Fruit fly (Drosophila melanogaster) whole organism, adult: ENCODE data around the gene Agxt.

Experiments
- CG11617 ChIP-seq: fragments of 200-800 bp; sonication (Bioruptor generic); optimal IDR thresholded peaks from 2 replicates; lab custom pipeline; 2017; ENCODE audit warnings: mild to moderate bottlenecking, missing biosample characterization, missing genetic modification reagents, missing genetic modification characterization
- CG12768 ChIP-seq: fragments of 200-800 bp; sonication (Bioruptor generic); optimal IDR thresholded peaks from 2 replicates; lab custom pipeline; 2017; ENCODE audit warnings: missing biosample characterization, missing genetic modification characterization, mild to moderate bottlenecking, moderate library complexity, missing genetic modification reagents
- CG14711 ChIP-seq: fragments of 200-800 bp; sonication (Bioruptor generic); optimal IDR thresholded peaks from 2 replicates; lab custom pipeline; 2018; ENCODE audit warnings: missing biosample characterization, mild to moderate bottlenecking, missing genetic modification characterization, moderate library complexity
- CG1620 ChIP-seq: fragments of 200-800 bp; sonication (Bioruptor generic); optimal IDR thresholded peaks from 2 replicates; lab custom pipeline; 2016; ENCODE audit warnings: missing biosample characterization, missing genetic modification characterization
- CG33017 ChIP-seq: fragments of 200-800 bp; sonication (Bioruptor generic); optimal IDR thresholded peaks from 2 replicates; lab custom pipeline; 2018; ENCODE audit warnings: missing biosample characterization, mild to moderate bottlenecking, missing genetic modification characterization, moderate library complexity
- CG5204 ChIP-seq: fragments of 200-800 bp; sonication (Bioruptor generic); optimal IDR thresholded peaks from 2 replicates; lab custom pipeline; 2016; ENCODE audit warnings: missing biosample characterization, missing genetic modification characterization
- CG7045 ChIP-seq: fragments of 200-800 bp; sonication (Bioruptor generic); optimal IDR thresholded peaks from 2 replicates; lab custom pipeline; 2017; ENCODE audit warnings: missing biosample characterization, mild to moderate bottlenecking, missing genetic modification characterization
- CG7101 ChIP-seq: fragments of 200-800 bp; sonication (Bioruptor generic); optimal IDR thresholded peaks from 2 replicates; lab custom pipeline; 2018; ENCODE audit warnings: missing biosample characterization, mild to moderate bottlenecking, missing genetic modification characterization, moderate library complexity
- Clk ChIP-seq: fragments of 200-800 bp; sonication (Bioruptor generic); optimal IDR thresholded peaks from 2 replicates; lab custom pipeline; 2017; ENCODE audit warnings: missing biosample characterization, missing genetic modification characterization
- Crg-1 ChIP-seq: fragments of 200-800 bp; sonication (Bioruptor generic); optimal IDR thresholded peaks from 2 replicates; lab custom pipeline; 2016; ENCODE audit warnings: missing biosample characterization, missing genetic modification characterization
- Hr96 ChIP-seq: fragments of 200-800 bp; sonication (Bioruptor generic); optimal IDR thresholded peaks from 2 replicates; lab custom pipeline; 2016; ENCODE audit warnings: missing biosample characterization, missing genetic modification characterization
- Mnt ChIP-seq: fragments of 200-800 bp; sonication (Bioruptor generic); optimal IDR thresholded peaks from 2 replicates; lab custom pipeline; 2016; ENCODE audit warnings: missing biosample characterization, mild to moderate bottlenecking, missing genetic modification characterization
- bab1 ChIP-seq: fragments of 200-800 bp; sonication (Bioruptor generic); optimal IDR thresholded peaks from 3 replicates; lab custom pipeline; 2019; ENCODE audit warnings: missing biosample characterization, mild to moderate bottlenecking, missing genetic modification characterization, moderate library complexity
- cic ChIP-seq: fragments of 200-800 bp; sonication (Bioruptor generic); optimal IDR thresholded peaks from 2 replicates; lab custom pipeline; 2017; ENCODE audit warnings: missing biosample characterization, mild to moderate bottlenecking, missing genetic modification characterization, moderate library complexity
- cnc ChIP-seq, 2 experiments: fragments of >200 bp; optimal IDR thresholded peaks; 2 replicates each; lab custom pipeline; 2017
- kay ChIP-seq: fragments of 200-800 bp; sonication (Bioruptor generic); peaks from one replicate; lab custom pipeline; 2016; ENCODE audit warnings: missing biosample characterization, missing genetic modification characterization, borderline replicate concordance
- ovo ChIP-seq: fragments of 200-800 bp; sonication (Bioruptor generic); optimal IDR thresholded peaks from 2 replicates; lab custom pipeline; 2016; ENCODE audit warnings: missing biosample characterization, missing genetic modification characterization
- pad ChIP-seq: fragments of 200-800 bp; sonication (Bioruptor generic); optimal IDR thresholded peaks from 3 replicates; lab custom pipeline; 2017; ENCODE audit warnings: missing biosample characterization, missing genetic modification characterization, mild to moderate bottlenecking, moderate library complexity, missing genetic modification reagents
- tj ChIP-seq: fragments of 200-800 bp; sonication (Bioruptor generic); optimal IDR thresholded peaks from 3 replicates; lab custom pipeline; 2017; ENCODE audit warnings: missing biosample characterization, mild to moderate bottlenecking, missing genetic modification characterization, moderate library complexity
- toe ChIP-seq: fragments of 200-800 bp; sonication (Bioruptor generic); optimal IDR thresholded peaks from 2 replicates; lab custom pipeline; 2016; ENCODE audit warnings: missing biosample characterization, missing genetic modification characterization

Agxt gene

dm6 chrX:6549428-6550117 lies 20.8 kb downstream of the Agxt start:
- TF ChIP-seq CG12768 (GFP tag; lab: Kevin White, UChicago): peak; percentile 88
- peak; percentile 90 for TF ChIP-seq CG1620 (GFP tag; lab: Kevin White, UChicago)
- TF ChIP-seq bab1 (GFP tag; lab: Kevin White, UChicago): peak; percentile 86
- TF ChIP-seq kay (GFP tag; lab: Kevin White, UChicago): no peak
- TF ChIP-seq Hr96 (GFP tag; lab: Kevin White, UChicago): peak; percentile 89
- peak; percentile 87 for TF ChIP-seq CG7045 (GFP tag; lab: Kevin White, UChicago)
- peak; percentile 67 for TF ChIP-seq CG11617 (GFP tag; lab: Kevin White, UChicago)
- TF ChIP-seq CG14711 (tag; lab: Kevin White, UChicago): peak; percentile 88
- TF ChIP-seq CG33017 (tag; lab: Kevin White, UChicago): peak; percentile 83
- peak; percentile 66 for TF ChIP-seq Clk (GFP tag; lab: Kevin White, UChicago)
- TF ChIP-seq Mnt (GFP tag; lab: Kevin White, UChicago): peak; percentile 64
- TF ChIP-seq toe (GFP tag; lab: Kevin White, UChicago): peak; percentile 81
- TF ChIP-seq CG5204: peak; percentile 82
- peak; percentile 42 for TF ChIP-seq Crg-1 (GFP tag; lab: Kevin White, UChicago)
- TF ChIP-seq ovo (GFP tag; lab: Kevin White, UChicago): peak; percentile 31
- no peak for TF ChIP-seq cnc (optimal IDR thresholded peaks at IDR 0.05; lab: Kevin White, UChicago)
- TF ChIP-seq pad (GFP tag; lab: Kevin White, UChicago): peak; percentile 78
- TF ChIP-seq CG7101: peak; percentile 87
- peak; percentile 60 for TF ChIP-seq tj
- peak; percentile 33 for TF ChIP-seq cic (GFP tag; lab: Kevin White, UChicago)

dm6 chrX:6550118-6550502 lies 21.4 kb downstream of the Agxt start:
- no peak for TF ChIP-seq cic (GFP tag; lab: Kevin White, UChicago)
- no peak for TF ChIP-seq tj
- TF ChIP-seq Crg-1 (GFP tag; lab: Kevin White, UChicago): no peak
- TF ChIP-seq kay (GFP tag; lab: Kevin White, UChicago): no peak
- no peak for TF ChIP-seq CG7045 (GFP tag; lab: Kevin White, UChicago)
- no peak for TF ChIP-seq CG11617 (GFP tag; lab: Kevin White, UChicago)
- no peak for TF ChIP-seq CG5204

- TF ChIP-seq cnc (optimal IDR thresholded peaks at IDR 0.05; lab: Kevin White, UChicago) (no peak), bab1 (GFP tag; lab: Kevin White, UChicago) (no peak), ovo (GFP tag; lab: Kevin White, UChicago) (no peak), CG1620 (GFP tag; lab: Kevin White, UChicago) (no peak)
These were observed 22.7 kb downstream of the Agxt start for dm6 chrX:6551464-6551863.

dm6 chrX:6571234-6571915 lies 42.6 kb downstream of the Agxt start:
- peak; percentile 22 for TF ChIP-seq Hr96 (GFP tag; lab: Kevin White, UChicago)
- no peak for TF ChIP-seq kay (GFP tag; lab: Kevin White, UChicago)
- no peak for TF ChIP-seq Clk (GFP tag; lab: Kevin White, UChicago)
- peak; percentile 48 for TF ChIP-seq CG7101
- no peak for TF ChIP-seq cnc (optimal IDR thresholded peaks at IDR 0.05; lab: Kevin White, UChicago)
- TF ChIP-seq CG14711 (tag; lab: Kevin White, UChicago): peak; percentile 53
- TF ChIP-seq tj: peak; percentile 22
- TF ChIP-seq Mnt (GFP tag; lab: Kevin White, UChicago): no peak
- TF ChIP-seq CG5204: peak; percentile 7
- TF ChIP-seq bab1 (GFP tag; lab: Kevin White, UChicago): no peak
- TF ChIP-seq Crg-1 (GFP tag; lab: Kevin White, UChicago): no peak
- TF ChIP-seq pad (GFP tag; lab: Kevin White, UChicago): peak; percentile 63
- TF ChIP-seq ovo (GFP tag; lab: Kevin White, UChicago): no peak
- no peak for TF ChIP-seq CG12768 (GFP tag; lab: Kevin White, UChicago)
- TF ChIP-seq CG1620 (GFP tag; lab: Kevin White, UChicago): no peak
- TF ChIP-seq CG7045 (GFP tag; lab: Kevin White, UChicago): peak; percentile 45
- TF ChIP-seq CG11617 (GFP tag; lab: Kevin White, UChicago): peak; percentile 25
- TF ChIP-seq toe (GFP tag; lab: Kevin White, UChicago): peak; percentile 21
- no peak for TF ChIP-seq cic (GFP tag; lab: Kevin White, UChicago)
- TF ChIP-seq CG33017 (tag; lab: Kevin White, UChicago): peak; percentile 42

dm6 chrX:6573799-6574198 lies 45.1 kb downstream of the Agxt start:
- TF ChIP-seq Hr96 (GFP tag; lab: Kevin White, UChicago) (no peak), CG1620 (GFP tag; lab: Kevin White, UChicago) (no peak), CG5204 (no peak), Crg-1 (GFP tag; lab: Kevin White, UChicago) (no peak), CG7045 (GFP tag; lab: Kevin White, UChicago) (no peak)

- TF ChIP-seq pad (GFP tag; lab: Kevin White, UChicago): no peak
- no peak for TF ChIP-seq ovo (GFP tag; lab: Kevin White, UChicago)
- TF ChIP-seq CG11617 (GFP tag; lab: Kevin White, UChicago): no peak
- TF ChIP-seq CG1620 (GFP tag; lab: Kevin White, UChicago): no peak
These were observed 45.7 kb downstream of the Agxt start for dm6 chrX:6574488-6574887.
